Worm (Caenorhabditis elegans): Measurements from ENCODE around the gene T25D10.4.

Gene T25D10.4

DNA sequence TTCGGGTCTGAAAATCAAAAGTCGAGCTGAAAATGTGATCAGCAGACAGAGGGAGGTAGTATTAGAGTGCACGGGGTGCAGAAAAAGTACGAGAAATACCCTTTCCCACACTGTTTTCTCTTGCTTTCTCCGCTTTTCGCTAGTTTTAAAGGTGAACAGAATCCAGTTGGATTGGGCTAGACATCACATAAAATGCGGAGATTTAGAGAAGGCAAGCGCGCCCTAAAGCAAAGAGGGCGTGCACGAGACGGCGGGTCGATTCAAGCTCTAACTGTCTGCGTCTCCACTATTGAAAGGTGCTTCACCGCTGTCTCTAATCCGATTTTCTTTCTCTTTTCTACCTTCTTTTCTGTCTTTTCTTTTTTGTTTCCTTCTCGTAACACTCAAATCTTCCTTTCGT lies 40.0 kb downstream of the T25D10.4 start (continued):
- TF ChIP-seq pqm-1 (tag; optimal IDR thresholded peaks at IDR 0.05) (peak; percentile 24), ceh-20 (GFP tag; IDR thresholded peaks at IDR 0.05) (0 out of 2 replicates have a peak, but pooled peaks have one; percentile 27), nhr-28 (tag; optimal IDR thresholded peaks at IDR 0.05) (peak; percentile 86), egl-43 (GFP tag; IDR thresholded peaks at IDR 0.05) (0 out of 2 replicates have a peak, but pooled peaks have one; percentile 52), nhr-6 (tag; optimal IDR thresholded peaks at IDR 0.05) (peak; percentile 84), skn-1 (tag; optimal IDR thresholded peaks at IDR 0.05) (no peak), mes-2 (tag; optimal IDR thresholded peaks at IDR 0.05; ENCODE audit: poor library complexity, severe bottlenecking) (peak; percentile 75), nhr-111 (GFP tag; optimal IDR thresholded peaks at IDR 0.05) (no peak), lin-13 (GFP tag; optimal IDR thresholded peaks at IDR 0.05) (peak; percentile 79), unc-130 (GFP tag; optimal IDR thresholded peaks at IDR 0.05) (peak; percentile 63), gei-8 (GFP tag; optimal IDR thresholded peaks at IDR 0.05) (no peak), aha-1 (tag) (peak; percentile 95), mdl-1 (tag; optimal IDR thresholded peaks at IDR 0.05) (peak; percentile 90 to 95), snpc-1.2 (GFP tag; IDR thresholded peaks at IDR 0.05) (peak; percentile 21; the same call in 1 of the 2 replicates), set-16 (GFP tag; IDR thresholded peaks at IDR 0.05) (peak; percentile 54), lin-1 (GFP tag; IDR thresholded peaks at IDR 0.05) (peak; percentile 78), nhr-10 (tag; optimal IDR thresholded peaks at IDR 0.05) (no peak), T20F7.1 (GFP tag; optimal IDR thresholded peaks at IDR 0.05) (peak; percentile 44), fos-1 (tag; optimal IDR thresholded peaks at IDR 0.05) (no peak), ces-1 (GFP tag; optimal IDR thresholded peaks at IDR 0.05) (peak; percentile 47), zfp-2 (tag; optimal IDR thresholded peaks at IDR 0.05) (no peak), D1046.2 (GFP tag; IDR thresholded peaks at IDR 0.05) (0 out of 2 replicates have a peak, but pooled peaks have one; percentile 38), ceh-32 (tag; optimal IDR thresholded peaks at IDR 0.05; ENCODE audit: poor library complexity) (no peak), T26A8.4 (GFP tag; IDR thresholded peaks at IDR 0.05) (peak; percentile 80), rbr-2 (tag; optimal IDR thresholded peaks at IDR 0.05) (peak; percentile 73), Y48G9A.11 (GFP tag; IDR thresholded peaks at IDR 0.05) (no peak), mep-1 (tag; optimal IDR thresholded peaks at IDR 0.05) (peak; percentile 83), arid-1 (GFP tag; conservative IDR thresholded peaks at IDR 0.05) (peak; percentile 71), ztf-7 (tag; optimal IDR thresholded peaks at IDR 0.05) (peak; percentile 36), lin-29 (GFP tag; IDR thresholded peaks at IDR 0.05) (no peak), ZK546.5 (tag; optimal IDR thresholded peaks at IDR 0.05) (no peak), unc-62 (GFP tag; optimal IDR thresholded peaks at IDR 0.05 in 1 of 2) (peak in 1 of 2 experiments; percentile 56), unc-62 (tag; optimal IDR thresholded peaks at IDR 0.05) (no peak), hmg-1.1 (GFP tag; IDR thresholded peaks at IDR 0.05) (peak; percentile 88), nhr-76 (tag; optimal IDR thresholded peaks at IDR 0.05) (no peak), ceh-62 (tag; optimal IDR thresholded peaks at IDR 0.05) (no peak), nhr-25 (tag; optimal IDR thresholded peaks at IDR 0.05; ENCODE audit: borderline replicate concordance, insufficient read depth) (peak; percentile 53), Y5F2A.4 (GFP tag; optimal IDR thresholded peaks at IDR 0.05) (no peak), hif-1 (tag; optimal IDR thresholded peaks at IDR 0.05) (peak in 1 of 2 experiments; percentile 60), lsy-2 (tag; optimal IDR thresholded peaks at IDR 0.05) (peak; percentile 69 to 88), madf-9 (GFP tag; conservative IDR thresholded peaks at IDR 0.05) (peak; percentile 39; the same call in 1 of the 2 replicates), vab-7 (GFP tag; IDR thresholded peaks at IDR 0.05) (no peak), php-3 (GFP tag; IDR thresholded peaks at IDR 0.05) (no peak), ceh-82 (tag; optimal IDR thresholded peaks at IDR 0.05) (no peak), dmd-9 (GFP tag; IDR thresholded peaks at IDR 0.05) (no peak), ceh-28 (tag; optimal IDR thresholded peaks at IDR 0.05) (peak; percentile 16), snpc-4 (tag; optimal IDR thresholded peaks at IDR 0.05) (no peak), fkh-10 (GFP tag; optimal IDR thresholded peaks at IDR 0.05) (peak; percentile 48), dve-1 (tag; optimal IDR thresholded peaks at IDR 0.05; ENCODE audit: insufficient read depth) (peak; percentile 91), sdz-12 (GFP tag; optimal IDR thresholded peaks at IDR 0.05) (no peak)

All from whole organism, L4 larva.